Worm (Caenorhabditis elegans) whole organism, late embryonic: ENCODE data around the gene T11B7.1.

ENCODE experiments used
- C08G9.2 ChIP-seq: sonication (generic microtip); optimal IDR thresholded peaks from 2 replicates; lab custom pipeline; 2016; ENCODE audit warnings: mild to moderate bottlenecking, missing genetic modification characterization, moderate library complexity, missing compliant biosample characterization
- C38D4.7 ChIP-seq: fragments of 200-800 bp; sonication (Bioruptor generic); optimal IDR thresholded peaks from 2 replicates; lab custom pipeline; 2018; ENCODE audit warnings: mild to moderate bottlenecking, missing genetic modification characterization, moderate library complexity, missing compliant biosample characterization
- F13H6.1 ChIP-seq: sonication (generic microtip); optimal IDR thresholded peaks from 2 replicates; lab custom pipeline; 2016; ENCODE audit warnings: missing genetic modification characterization, missing compliant biosample characterization
- K02D7.2 ChIP-seq: sonication (generic microtip); optimal IDR thresholded peaks from 2 replicates; lab custom pipeline; 2017; ENCODE audit warnings: mild to moderate bottlenecking, missing genetic modification characterization, missing compliant biosample characterization
- Y22D7AL.16 ChIP-seq: sonication (generic microtip); optimal IDR thresholded peaks from 2 replicates; lab custom pipeline; 2016; ENCODE audit warnings: missing genetic modification characterization, missing compliant biosample characterization
- ahr-1 ChIP-seq: sonication (generic microtip); optimal IDR thresholded peaks from 2 replicates; lab custom pipeline; 2016; ENCODE audit warnings: missing genetic modification characterization, missing compliant biosample characterization
- ceh-14 ChIP-seq: sonication (generic microtip); optimal IDR thresholded peaks from 2 replicates; lab custom pipeline; 2016; ENCODE audit warnings: missing genotype, missing genetic modification characterization, missing compliant biosample characterization
- ceh-30 ChIP-seq: fragments of 150-350 bp; optimal IDR thresholded peaks from 2 replicates; lab custom pipeline; 2014; ENCODE audit warnings: missing biosample characterization, missing genetic modification characterization
- ceh-34 ChIP-seq: sonication (generic microtip); optimal IDR thresholded peaks from 2 replicates; lab custom pipeline; 2016; ENCODE audit warnings: mild to moderate bottlenecking, missing genetic modification characterization, missing compliant biosample characterization
- ceh-6 ChIP-seq: fragments of 200-800 bp; sonication (Bioruptor generic); optimal IDR thresholded peaks from 2 replicates; lab custom pipeline; 2018; ENCODE audit warnings: mild to moderate bottlenecking, missing genetic modification characterization, missing compliant biosample characterization
- ceh-9 ChIP-seq: sonication (generic microtip); optimal IDR thresholded peaks from 2 replicates; lab custom pipeline; 2016; ENCODE audit warnings: mild to moderate bottlenecking, missing genetic modification characterization, inconsistent platforms, missing compliant biosample characterization
- dmd-4 ChIP-seq: sonication (generic microtip); optimal IDR thresholded peaks from 2 replicates; lab custom pipeline; 2016; ENCODE audit warnings: borderline replicate concordance, missing genetic modification characterization, missing compliant biosample characterization
- dve-1 ChIP-seq: sonication (generic microtip); optimal IDR thresholded peaks from 2 replicates; lab custom pipeline; 2017; ENCODE audit warnings: antibody characterized with exemption, mild to moderate bottlenecking, missing genetic modification characterization, missing compliant biosample characterization
- elt-2 ChIP-seq: sonication (generic microtip); optimal IDR thresholded peaks from 2 replicates; lab custom pipeline; 2016; ENCODE audit warnings: missing genetic modification reagents, missing genetic modification characterization, missing compliant biosample characterization
- elt-4 ChIP-seq: sonication (generic microtip); optimal IDR thresholded peaks from 2 replicates; lab custom pipeline; 2016; ENCODE audit warnings: missing genetic modification characterization, missing compliant biosample characterization
- fkh-6 ChIP-seq: sonication (generic microtip); optimal IDR thresholded peaks from 2 replicates; lab custom pipeline; 2016; ENCODE audit warnings: missing genetic modification characterization, missing compliant biosample characterization
- gmeb-2 ChIP-seq: sonication (generic microtip); optimal IDR thresholded peaks from 2 replicates; lab custom pipeline; 2016; ENCODE audit warnings: missing genetic modification characterization, inconsistent platforms, missing compliant biosample characterization
- hlh-13 ChIP-seq: fragments of 200-800 bp; sonication (Bioruptor generic); optimal IDR thresholded peaks from 2 replicates; lab custom pipeline; 2018; ENCODE audit warnings: mild to moderate bottlenecking, missing genetic modification characterization, missing compliant biosample characterization
- hlh-8 ChIP-seq: sonication (generic microtip); optimal IDR thresholded peaks from 2 replicates; lab custom pipeline; 2016; ENCODE audit warnings: missing genotype, missing genetic modification characterization, missing compliant biosample characterization
- lim-6 ChIP-seq: sonication (generic microtip); optimal IDR thresholded peaks from 2 replicates; lab custom pipeline; 2016; ENCODE audit warnings: missing genetic modification characterization, missing compliant biosample characterization
- lin-11 ChIP-seq: fragments of 200-800 bp; sonication (Bioruptor generic); optimal IDR thresholded peaks from 2 replicates; lab custom pipeline; 2018; ENCODE audit warnings: mild to moderate bottlenecking, missing genetic modification characterization, missing compliant biosample characterization
- madf-2 ChIP-seq: sonication (generic microtip); optimal IDR thresholded peaks from 2 replicates; lab custom pipeline; 2017; ENCODE audit warnings: missing genetic modification characterization, missing compliant biosample characterization
- nfya-1 ChIP-seq: sonication (generic microtip); optimal IDR thresholded peaks from 2 replicates; lab custom pipeline; 2017; ENCODE audit warnings: missing genetic modification characterization, mild to moderate bottlenecking, missing compliant biosample characterization, antibody characterized with exemption, moderate library complexity
- npax-4 ChIP-seq: sonication (generic microtip); optimal IDR thresholded peaks from 2 replicates; lab custom pipeline; 2016; ENCODE audit warnings: missing genetic modification characterization, missing compliant biosample characterization
- pag-3 ChIP-seq: sonication (generic microtip); optimal IDR thresholded peaks from 2 replicates; lab custom pipeline; 2016; ENCODE audit warnings: missing compliant biosample characterization, missing genetic modification characterization, borderline replicate concordance
- pax-1 ChIP-seq: fragments of 150-350 bp; optimal IDR thresholded peaks from 2 replicates; lab custom pipeline; 2014; ENCODE audit warnings: missing biosample characterization, missing genetic modification characterization
- pqm-1 ChIP-seq: sonication (generic microtip); optimal IDR thresholded peaks from 2 replicates; lab custom pipeline; 2016; ENCODE audit warnings: missing genetic modification characterization, missing compliant biosample characterization
- pros-1 ChIP-seq: fragments of 150-350 bp; optimal IDR thresholded peaks from 2 replicates; lab custom pipeline; 2014; ENCODE audit warnings: missing biosample characterization, missing genetic modification reagents, missing genetic modification characterization
- ref-2 ChIP-seq: sonication (generic microtip); optimal IDR thresholded peaks from 2 replicates; lab custom pipeline; 2016; ENCODE audit warnings: missing genetic modification characterization, missing compliant biosample characterization
- rnt-1 ChIP-seq: sonication (generic microtip); optimal IDR thresholded peaks from 2 replicates; lab custom pipeline; 2016; ENCODE audit warnings: missing genetic modification characterization, missing compliant biosample characterization
- tbx-2 ChIP-seq: sonication (generic microtip); optimal IDR thresholded peaks from 2 replicates; lab custom pipeline; 2016; ENCODE audit warnings: missing genetic modification characterization, missing compliant biosample characterization
- tbx-7 ChIP-seq: sonication (generic microtip); optimal IDR thresholded peaks from 2 replicates; lab custom pipeline; 2016; ENCODE audit warnings: missing genotype, missing genetic modification characterization, missing compliant biosample characterization
- ttx-3 ChIP-seq: sonication (generic microtip); optimal IDR thresholded peaks from 2 replicates; lab custom pipeline; 2016; ENCODE audit warnings: missing genetic modification reagents, missing genetic modification characterization, missing compliant biosample characterization
- unc-42 ChIP-seq: sonication (generic microtip); optimal IDR thresholded peaks from 2 replicates; lab custom pipeline; 2016; ENCODE audit warnings: missing genotype, missing genetic modification characterization, missing compliant biosample characterization
- unc-55 ChIP-seq: sonication (generic microtip); optimal IDR thresholded peaks from 2 replicates; lab custom pipeline; 2017; ENCODE audit warnings: missing biosample characterization, missing genetic modification reagents, missing genetic modification characterization
- unc-86 ChIP-seq: sonication (generic microtip); optimal IDR thresholded peaks from 2 replicates; lab custom pipeline; 2016; ENCODE audit warnings: missing genetic modification characterization, missing compliant biosample characterization
- ztf-16 ChIP-seq: sonication (generic microtip); optimal IDR thresholded peaks from 2 replicates; lab custom pipeline; 2017; ENCODE audit warnings: missing genetic modification characterization, missing compliant biosample characterization

T11B7.1 gene

DNA sequence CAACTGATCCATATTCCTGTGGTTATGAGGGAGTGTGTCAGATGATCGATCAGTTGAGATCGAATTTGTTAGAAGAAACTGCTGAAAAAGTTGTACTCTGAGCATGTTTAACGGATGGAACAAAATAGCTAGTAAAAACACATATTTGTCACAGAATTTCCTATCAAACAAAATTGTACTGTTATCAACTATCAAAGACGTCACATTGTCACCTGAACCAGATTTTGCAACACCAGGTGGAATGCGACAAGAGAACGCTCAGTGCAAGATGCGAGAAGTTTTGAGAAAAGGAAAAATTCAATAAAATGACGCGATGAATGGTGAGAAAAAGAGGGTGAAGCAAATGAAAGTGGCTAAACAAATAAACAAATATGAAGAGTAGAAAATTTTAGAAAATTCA, 27.0 kb downstream of the T11B7.1 start:
- no peak for TF ChIP-seq K02D7.2 (tag; lab: Kevin White, UChicago)
- TF ChIP-seq tbx-2 (tag; lab: Kevin White, UChicago), result no peak
- no peak for TF ChIP-seq ceh-6 (GFP tag; lab: Kevin White, UChicago)
- TF ChIP-seq lin-11 (tag; lab: Kevin White, UChicago), result no peak
- no peak for TF ChIP-seq pqm-1 (tag; lab: Kevin White, UChicago)
- TF ChIP-seq dmd-4 (tag; lab: Kevin White, UChicago), result no peak
- TF ChIP-seq ztf-16 (tag; lab: Kevin White, UChicago), result no peak
- no peak for TF ChIP-seq ahr-1 (tag; lab: Kevin White, UChicago)
- no peak for TF ChIP-seq madf-2 (tag; lab: Kevin White, UChicago)
- no peak for TF ChIP-seq F13H6.1
- no peak for TF ChIP-seq rnt-1 (tag; lab: Kevin White, UChicago)
- no peak for TF ChIP-seq npax-4
- no peak for TF ChIP-seq unc-42 (tag; lab: Kevin White, UChicago)
- TF ChIP-seq ceh-14, result no peak

DNA sequence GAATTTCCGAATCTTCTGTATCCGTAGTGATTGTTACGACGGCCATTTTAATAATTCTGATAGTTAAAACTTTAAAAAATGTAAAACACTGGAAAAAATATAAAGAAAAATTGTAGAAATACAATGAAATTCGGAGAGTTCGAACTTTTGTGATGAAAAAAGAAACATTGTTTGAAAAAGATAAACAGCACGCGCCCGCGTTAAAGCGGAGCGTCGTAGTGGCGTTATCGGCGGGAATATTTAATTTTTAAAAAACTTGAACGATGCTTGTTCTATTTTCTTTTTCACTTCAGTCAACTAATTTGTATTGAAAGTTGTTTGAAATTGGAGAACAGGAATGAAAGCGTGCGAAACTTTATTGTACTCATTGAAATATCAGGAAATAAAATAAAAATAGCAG, 29.1 kb downstream of the T11B7.1 start, which contains the start of gene npp-23:
npp-23 (minus strand) TSS at position 56 of the 400 bp plus-strand sequence.
- no peak for TF ChIP-seq tbx-7
- TF ChIP-seq nfya-1, result peak; percentile 13
- TF ChIP-seq elt-2 (tag; lab: Kevin White, UChicago), result peak; percentile 7

DNA sequence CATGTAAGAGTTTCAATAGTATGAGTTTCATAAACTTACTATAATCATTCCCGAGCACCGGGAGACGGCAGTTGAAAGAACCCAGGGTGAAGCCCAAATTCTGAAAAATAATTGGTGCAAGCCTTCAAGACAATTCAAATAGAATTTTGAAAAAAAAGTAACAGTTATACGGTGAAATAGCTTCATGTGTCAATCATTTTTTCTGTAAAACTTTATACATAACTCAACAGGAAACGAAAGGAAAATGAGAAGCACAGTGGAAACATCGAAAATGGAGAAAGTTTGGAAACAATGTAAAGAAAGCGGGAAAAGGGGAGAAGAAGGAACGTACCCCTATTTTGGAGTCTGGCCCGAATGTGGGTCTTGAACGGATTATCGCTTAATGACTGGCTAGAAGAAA, 32.4 kb downstream of the T11B7.1 start, which contains the start of gene C09G9.3:
C09G9.3 (minus strand) TSS at position 101 of the 400 bp plus-strand sequence.
- no peak for TF ChIP-seq lim-6 (tag; lab: Kevin White, UChicago)
- no peak for TF ChIP-seq gmeb-2 (tag; lab: Kevin White, UChicago)
- no peak for TF ChIP-seq ceh-30 (tag; lab: Kevin White, UChicago)
- no peak for TF ChIP-seq tbx-2 (tag; lab: Kevin White, UChicago)
- TF ChIP-seq ref-2 (tag; lab: Kevin White, UChicago), result no peak
- TF ChIP-seq pros-1 (tag; lab: Kevin White, UChicago), result no peak
- no peak for TF ChIP-seq fkh-6 (tag; lab: Kevin White, UChicago)
- no peak for TF ChIP-seq ceh-34 (tag; lab: Kevin White, UChicago)
- TF ChIP-seq tbx-7, result no peak
- TF ChIP-seq C38D4.7 (GFP tag; lab: Kevin White, UChicago), result no peak
- TF ChIP-seq hlh-8, result no peak
- TF ChIP-seq Y22D7AL.16 (tag; lab: Kevin White, UChicago), result no peak
- TF ChIP-seq C08G9.2 (tag; lab: Kevin White, UChicago), result no peak
- no peak for TF ChIP-seq pax-1 (tag; lab: Kevin White, UChicago)
- no peak for TF ChIP-seq ceh-9

DNA sequence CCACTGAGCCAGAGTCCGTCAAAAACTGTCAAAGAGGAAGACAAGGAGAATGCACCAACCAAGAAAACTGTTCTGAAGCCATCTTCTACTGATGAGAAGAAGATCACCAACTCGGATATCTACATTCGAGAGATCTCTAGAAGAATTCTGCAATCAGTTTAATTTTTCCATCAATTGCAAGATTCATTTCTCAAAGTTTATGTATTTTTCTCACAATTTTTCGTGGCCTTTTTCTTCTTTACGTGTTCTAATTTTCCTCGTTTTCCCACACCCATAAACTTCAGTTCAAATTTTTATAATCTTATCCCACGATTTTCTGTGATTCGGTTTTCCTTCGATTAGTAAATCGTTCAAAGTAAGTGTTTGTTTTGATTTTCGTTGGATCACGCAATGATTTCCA, 33.3 kb downstream of the T11B7.1 start, which contains the start of gene hdl-2:
hdl-2 (plus strand) TSS at position 301 of the 400 bp plus-strand sequence.
- no peak for TF ChIP-seq ceh-6 (GFP tag; lab: Kevin White, UChicago)
- TF ChIP-seq ttx-3 (tag; lab: Kevin White, UChicago), result no peak
- TF ChIP-seq dve-1 (tag; lab: Kevin White, UChicago), result no peak
- no peak for TF ChIP-seq madf-2 (tag; lab: Kevin White, UChicago)
- no peak for TF ChIP-seq nfya-1
- no peak for TF ChIP-seq K02D7.2 (tag; lab: Kevin White, UChicago)
- no peak for TF ChIP-seq ceh-9
- no peak for TF ChIP-seq unc-86 (tag; lab: Kevin White, UChicago)
- TF ChIP-seq hlh-13 (GFP tag; lab: Kevin White, UChicago), result no peak
- TF ChIP-seq pag-3 (tag; lab: Kevin White, UChicago), result no peak
- TF ChIP-seq elt-4 (tag; lab: Kevin White, UChicago), result no peak
- TF ChIP-seq unc-55 (GFP tag; lab: Kevin White, UChicago), result no peak
- TF ChIP-seq, all 69 proteins: peak for 0
